Fruit fly (Drosophila melanogaster) whole organism, embryonic: ENCODE results near the gene JMJD4.

Source experiments
- Antp ChIP-seq: fragments of 200-800 bp; sonication (Bioruptor generic); optimal IDR thresholded peaks from 3 replicates; lab custom pipeline; 2016; ENCODE audit warnings: missing biosample characterization, missing genetic modification characterization
- BtbVII ChIP-seq: fragments of 200-800 bp; sonication (Bioruptor generic); optimal IDR thresholded peaks from 3 replicates; lab custom pipeline; 2017; ENCODE audit warnings: missing biosample characterization, mild to moderate bottlenecking, missing genetic modification characterization
- CG10209 ChIP-seq: fragments of 200-800 bp; sonication (Bioruptor generic); optimal IDR thresholded peaks from 3 replicates; lab custom pipeline; 2017; ENCODE audit warnings: missing biosample characterization, mild to moderate bottlenecking, missing genetic modification characterization, missing genetic modification reagents
- CG10267 ChIP-seq: fragments of 200-800 bp; sonication (Bioruptor generic); optimal IDR thresholded peaks from 2 replicates; lab custom pipeline; 2018; ENCODE audit warnings: missing biosample characterization, mild to moderate bottlenecking, missing genetic modification characterization, moderate library complexity
- CG11398 ChIP-seq: fragments of 200-800 bp; sonication (Bioruptor generic); optimal IDR thresholded peaks from 2 replicates; lab custom pipeline; 2016; ENCODE audit warnings: missing biosample characterization, missing genetic modification characterization
- CG12391 ChIP-seq: fragments of 200-800 bp; sonication (Bioruptor generic); optimal IDR thresholded peaks from 3 replicates; lab custom pipeline; 2018; ENCODE audit warnings: missing biosample characterization, mild to moderate bottlenecking, missing genetic modification characterization, moderate library complexity
- CG1529 ChIP-seq: fragments of 200-800 bp; sonication (Bioruptor generic); optimal IDR thresholded peaks from 3 replicates; lab custom pipeline; 2018; ENCODE audit warnings: missing biosample characterization, missing genetic modification characterization
- CG16779 ChIP-seq: fragments of 200-800 bp; sonication (Bioruptor generic); IDR thresholded peaks from 2 replicates; pipeline ENCODE4 v1.3.6; 2022; ENCODE audit warnings: missing biosample characterization, missing genetic modification characterization
- CG16815 ChIP-seq: fragments of 200-800 bp; sonication (Bioruptor generic); optimal IDR thresholded peaks from 3 replicates; lab custom pipeline; 2017; ENCODE audit warnings: missing biosample characterization, mild to moderate bottlenecking, missing genetic modification characterization
- CG17359 ChIP-seq: fragments of 200-800 bp; sonication (Bioruptor generic); optimal IDR thresholded peaks from 3 replicates; lab custom pipeline; 2018; ENCODE audit warnings: missing biosample characterization, mild to moderate bottlenecking, missing genetic modification characterization, moderate library complexity
- CG17361 ChIP-seq: fragments of 200-800 bp; sonication (Bioruptor generic); IDR thresholded peaks from 3 replicates; pipeline ENCODE4 v1.3.6; 2022; ENCODE audit warnings: missing biosample characterization, missing genetic modification characterization
- CG17568 ChIP-seq: fragments of 200-800 bp; sonication (Bioruptor generic); optimal IDR thresholded peaks from 2 replicates; lab custom pipeline; 2018; ENCODE audit warnings: missing biosample characterization, mild to moderate bottlenecking, missing genetic modification characterization, moderate library complexity
- CG2116 ChIP-seq: fragments of 200-800 bp; sonication (Bioruptor generic); optimal IDR thresholded peaks from 3 replicates; lab custom pipeline; 2018; ENCODE audit warnings: missing biosample characterization, mild to moderate bottlenecking, missing genetic modification characterization
- CG2120 ChIP-seq: fragments of 200-800 bp; sonication (Bioruptor generic); optimal IDR thresholded peaks from 3 replicates; lab custom pipeline; 2016; ENCODE audit warnings: missing biosample characterization, missing genetic modification characterization
- CG30431 ChIP-seq: fragments of 200-800 bp; sonication (Bioruptor generic); optimal IDR thresholded peaks from 2 replicates; lab custom pipeline; 2017; ENCODE audit warnings: missing biosample characterization, missing genetic modification characterization
- CG4707 ChIP-seq: fragments of 200-800 bp; sonication (Bioruptor generic); optimal IDR thresholded peaks from 2 replicates; lab custom pipeline; 2018; ENCODE audit warnings: missing biosample characterization, mild to moderate bottlenecking, missing genetic modification characterization, moderate library complexity
- CG6813 ChIP-seq: fragments of 200-800 bp; sonication (Bioruptor generic); optimal IDR thresholded peaks from 2 replicates; lab custom pipeline; 2017; ENCODE audit warnings: missing biosample characterization, missing genetic modification characterization, mild to moderate bottlenecking, moderate library complexity, missing genetic modification reagents
- CG7372 ChIP-seq: fragments of 200-800 bp; sonication (Bioruptor generic); IDR thresholded peaks from 2 replicates; pipeline ENCODE4 v1.3.6; 2022; ENCODE audit warnings: missing biosample characterization, missing genetic modification characterization
- D19B ChIP-seq: fragments of 200-800 bp; sonication (Bioruptor generic); optimal IDR thresholded peaks from 2 replicates; lab custom pipeline; 2017; ENCODE audit warnings: missing biosample characterization, mild to moderate bottlenecking, missing genetic modification characterization
- Dip2 ChIP-seq: fragments of 200-800 bp; sonication (Bioruptor generic); IDR thresholded peaks from 2 replicates; pipeline ENCODE4 v1.3.6; 2022; ENCODE audit warnings: missing biosample characterization, missing genetic modification characterization
- Ets97D ChIP-seq: fragments of 200-800 bp; sonication (Bioruptor generic); optimal IDR thresholded peaks from 3 replicates; lab custom pipeline; 2016; ENCODE audit warnings: missing biosample characterization, missing genetic modification characterization
- GATAe ChIP-seq: fragments of 200-800 bp; sonication (Bioruptor generic); conservative IDR thresholded peaks from 2 replicates; pipeline ENCODE4 v1.3.6; 2022; ENCODE audit warnings: missing biosample characterization, missing genetic modification characterization
- Hr39 ChIP-seq: fragments of >200 bp; optimal IDR thresholded peaks from 2 replicates; lab custom pipeline; 2017
- Hr51 ChIP-seq, 2 experiments: fragments of 200-800 bp; sonication (Bioruptor generic); optimal IDR thresholded peaks; 2 replicates in 1 of 2; 3 replicates in 1 of 2; lab custom pipeline; 2016 to 2018; ENCODE audit warnings: missing biosample characterization in 2 of 2, missing genetic modification characterization in 2 of 2, mild to moderate bottlenecking in 1 of 2, moderate library complexity in 1 of 2
- Lhr ChIP-seq: fragments of 200-800 bp; sonication (Bioruptor generic); optimal IDR thresholded peaks from 3 replicates; lab custom pipeline; 2017; ENCODE audit warnings: mild to moderate bottlenecking, missing biosample characterization, missing genetic modification reagents, missing genetic modification characterization
- MBD-R2 ChIP-seq: fragments of 200-800 bp; sonication (Bioruptor generic); IDR thresholded peaks from 2 replicates; pipeline ENCODE4 v1.3.6; 2022; ENCODE audit warnings: missing biosample characterization, missing genetic modification characterization
- MESR4 ChIP-seq: fragments of 200-800 bp; sonication (Bioruptor generic); optimal IDR thresholded peaks from 2 replicates; lab custom pipeline; 2018; ENCODE audit warnings: missing biosample characterization, mild to moderate bottlenecking, missing genetic modification characterization, moderate library complexity
- Med ChIP-seq: fragments of 200-800 bp; sonication (Bioruptor generic); peaks from one replicate; lab custom pipeline; 2016; ENCODE audit warnings: missing biosample characterization, missing genetic modification characterization, mild to moderate bottlenecking, inconsistent platforms, moderate library complexity
- Nf-YB ChIP-seq: fragments of 200-800 bp; sonication (Bioruptor generic); optimal IDR thresholded peaks from 3 replicates; lab custom pipeline; 2019; ENCODE audit warnings: missing biosample characterization, mild to moderate bottlenecking, missing genetic modification characterization, moderate library complexity
- ac ChIP-seq: fragments of 200-800 bp; sonication (Bioruptor generic); optimal IDR thresholded peaks from 3 replicates; lab custom pipeline; 2017; ENCODE audit warnings: missing biosample characterization, mild to moderate bottlenecking, missing genetic modification characterization
- dmrt99B ChIP-seq: fragments of 200-800 bp; sonication (Bioruptor generic); optimal IDR thresholded peaks from 2 replicates; lab custom pipeline; 2018; ENCODE audit warnings: missing biosample characterization, mild to moderate bottlenecking, missing genetic modification characterization, moderate library complexity
- ewg ChIP-seq: fragments of 200-800 bp; sonication (Bioruptor generic); optimal IDR thresholded peaks from 3 replicates; lab custom pipeline; 2017; ENCODE audit warnings: mild to moderate bottlenecking, missing biosample characterization, missing genetic modification reagents, missing genetic modification characterization
- gce ChIP-seq: fragments of 200-800 bp; sonication (Bioruptor generic); IDR thresholded peaks from 3 replicates; pipeline ENCODE4 v1.3.6; 2022; ENCODE audit warnings: missing biosample characterization, missing genetic modification characterization
- gsb-n ChIP-seq: fragments of 200-800 bp; sonication (Bioruptor generic); optimal IDR thresholded peaks from 3 replicates; lab custom pipeline; 2018; ENCODE audit warnings: missing biosample characterization, mild to moderate bottlenecking, missing genetic modification characterization
- knrl ChIP-seq: fragments of 200-800 bp; sonication (Bioruptor generic); IDR thresholded peaks from 3 replicates; pipeline ENCODE4 v1.3.6; 2022; ENCODE audit warnings: missing biosample characterization, missing genetic modification characterization; ENCODE audit not compliant: partially characterized antibody
- mld ChIP-seq: fragments of 200-800 bp; sonication (Bioruptor generic); IDR thresholded peaks from 3 replicates; pipeline ENCODE4 v1.3.6; 2022; ENCODE audit warnings: missing biosample characterization, missing genetic modification characterization; ENCODE audit not compliant: partially characterized antibody
- oc ChIP-seq: fragments of 200-800 bp; sonication (Bioruptor generic); optimal IDR thresholded peaks from 2 replicates; lab custom pipeline; 2018; ENCODE audit warnings: missing biosample characterization, mild to moderate bottlenecking, missing genetic modification characterization, moderate library complexity
- odd ChIP-seq: fragments of 200-800 bp; sonication (Bioruptor generic); optimal IDR thresholded peaks from 2 replicates; lab custom pipeline; 2017; ENCODE audit warnings: missing biosample characterization, mild to moderate bottlenecking, missing genetic modification characterization
- pfk ChIP-seq: fragments of 200-800 bp; sonication (Bioruptor generic); optimal IDR thresholded peaks from 2 replicates; lab custom pipeline; 2018; ENCODE audit warnings: missing biosample characterization, mild to moderate bottlenecking, missing genetic modification characterization, moderate library complexity
- pzg ChIP-seq: fragments of 200-800 bp; sonication (Bioruptor generic); optimal IDR thresholded peaks from 3 replicates; lab custom pipeline; 2018; ENCODE audit warnings: missing biosample characterization, mild to moderate bottlenecking, missing genetic modification characterization, moderate library complexity
- sens-2 ChIP-seq: fragments of 200-800 bp; sonication (Bioruptor generic); IDR thresholded peaks from 2 replicates; pipeline ENCODE4 v1.3.6; 2022; ENCODE audit warnings: missing biosample characterization, missing genetic modification characterization
- seq ChIP-seq: fragments of 200-800 bp; sonication (Bioruptor generic); IDR thresholded peaks from 2 replicates; pipeline ENCODE4 v1.3.6; 2022; ENCODE audit warnings: missing biosample characterization, missing genetic modification characterization
- slbo ChIP-seq: fragments of 200-800 bp; sonication (Bioruptor generic); IDR thresholded peaks from 2 replicates; pipeline ENCODE4 v1.3.6; 2022; ENCODE audit warnings: missing biosample characterization, missing genetic modification characterization
- slp2 ChIP-seq: fragments of 200-800 bp; sonication (Bioruptor generic); optimal IDR thresholded peaks from 2 replicates; lab custom pipeline; 2016; ENCODE audit warnings: missing biosample characterization, missing genetic modification characterization
- unc-4 ChIP-seq: fragments of 200-800 bp; sonication (Bioruptor generic); IDR thresholded peaks from 2 replicates; pipeline ENCODE4 v1.3.6; 2022; ENCODE audit warnings: missing biosample characterization, missing genetic modification characterization; ENCODE audit not compliant: partially characterized antibody
- unpg ChIP-seq: fragments of 200-800 bp; sonication (Bioruptor generic); optimal IDR thresholded peaks from 3 replicates; lab custom pipeline; 2018; ENCODE audit warnings: missing biosample characterization, mild to moderate bottlenecking, missing genetic modification characterization, moderate library complexity
- usp ChIP-seq: fragments of >200 bp; optimal IDR thresholded peaks from 2 replicates; lab custom pipeline; 2017; ENCODE audit warnings: missing biosample characterization, missing genetic modification characterization
- wor ChIP-seq: fragments of 200-800 bp; sonication (Bioruptor generic); IDR thresholded peaks from 2 replicates; pipeline ENCODE4 v1.3.6; 2022; ENCODE audit warnings: missing biosample characterization, missing genetic modification characterization

The JMJD4 gene

DNA sequence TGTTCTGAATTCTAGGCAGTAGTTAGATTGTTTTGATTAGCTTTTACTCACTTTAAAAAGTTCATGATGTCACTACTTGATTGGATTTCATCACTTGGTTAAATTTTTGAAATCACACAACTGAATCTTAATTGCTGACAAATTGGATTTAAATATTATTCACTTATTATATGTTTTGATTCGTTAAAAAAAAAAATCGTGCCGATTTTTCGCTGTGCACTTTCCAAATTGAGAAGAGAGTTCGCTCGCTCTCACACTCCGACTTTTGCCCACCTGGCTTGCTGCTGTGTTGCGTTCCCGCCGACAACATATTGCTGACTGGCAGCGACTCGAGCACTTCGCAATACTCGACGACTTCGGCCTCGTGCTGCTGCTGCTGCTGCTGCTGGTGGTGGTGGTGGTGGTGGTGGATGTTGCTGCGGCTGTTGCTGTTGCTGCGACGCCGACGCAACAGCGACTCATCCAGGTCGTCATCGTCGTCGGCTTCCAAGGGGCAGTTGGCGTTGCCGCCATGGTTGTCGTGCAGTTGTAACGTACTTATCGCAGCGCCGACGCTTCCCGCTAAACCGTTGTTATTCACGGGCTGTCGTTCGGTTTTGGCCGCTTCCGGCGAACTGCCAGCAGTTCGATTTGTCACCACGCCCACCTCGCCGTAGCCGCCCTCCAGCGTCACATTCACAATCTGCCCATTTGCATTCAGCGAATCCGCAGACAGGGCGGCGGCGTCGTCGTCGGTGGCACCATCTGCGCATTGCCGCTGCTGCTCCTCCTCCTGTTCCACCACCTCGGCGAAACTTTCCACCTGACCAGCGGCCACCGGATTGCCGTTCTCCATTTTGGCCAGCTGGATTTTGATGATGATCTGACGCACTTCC is 17.4 kb downstream of the JMJD4 start (continued):
- TF ChIP-seq pfk (GFP tag; lab: Kevin White, UChicago) = no peak
- TF ChIP-seq BtbVII (GFP tag; lab: Kevin White, UChicago) = peak; percentile 66
- no peak for TF ChIP-seq pzg
- peak; percentile 3 for TF ChIP-seq Antp
- TF ChIP-seq CG17359 = peak; percentile 75
- TF ChIP-seq D19B (GFP tag; lab: Kevin White, UChicago) = peak; percentile 38
- no peak for TF ChIP-seq unc-4 (GFP tag; lab: Robert Waterston, UW)
- peak; percentile 81 for TF ChIP-seq dmrt99B (tag; lab: Kevin White, UChicago)
- TF ChIP-seq unpg (GFP tag; lab: Kevin White, UChicago) = peak; percentile 70
- TF ChIP-seq gce = peak; percentile 69; the same call in 2 of the 3 replicates
- TF ChIP-seq CG17568 (GFP tag; lab: Kevin White, UChicago) = peak; percentile 59
- peak; percentile 65 for TF ChIP-seq CG10267
- TF ChIP-seq MESR4 (GFP tag; lab: Kevin White, UChicago) = peak; percentile 12
- TF ChIP-seq seq (GFP tag; lab: Robert Waterston, UW) = peak; percentile 36; the same call in 1 of the 2 replicates
- peak; percentile 26 for TF ChIP-seq CG16815 (GFP tag; lab: Kevin White, UChicago)
- peak; percentile 71 for TF ChIP-seq slbo (GFP tag; lab: Robert Waterston, UW)
- TF ChIP-seq CG4707 (GFP tag; lab: Kevin White, UChicago) = no peak
- TF ChIP-seq sens-2 (GFP tag; lab: Robert Waterston, UW) = no peak
- peak in 1 of 2 experiments; percentile 78 for TF ChIP-seq Hr51 (GFP tag; optimal IDR thresholded peaks at IDR 0.05; lab: Kevin White, UChicago)
- peak; percentile 14 for TF ChIP-seq ac (GFP tag; lab: Kevin White, UChicago)
- TF ChIP-seq mld (GFP tag; lab: Robert Waterston, UW) = no peak
- no peak for TF ChIP-seq Lhr (GFP tag; lab: Kevin White, UChicago)
- TF ChIP-seq Ets97D = peak; percentile 10
- peak; percentile 73 for TF ChIP-seq CG12391 (tag; lab: Kevin White, UChicago)
- no peak for TF ChIP-seq Dip2 (GFP tag; lab: Robert Waterston, UW)
- TF ChIP-seq Hr39 (lab: Kevin White, UChicago) = no peak
- TF ChIP-seq CG1529 (GFP tag; lab: Kevin White, UChicago) = peak; percentile 57
- TF ChIP-seq CG6813 (GFP tag; lab: Kevin White, UChicago) = peak; percentile 56
- TF ChIP-seq CG2120 (GFP tag; lab: Kevin White, UChicago) = peak; percentile 78
- peak; percentile 31 for TF ChIP-seq slp2 (GFP tag; lab: Kevin White, UChicago)
- TF ChIP-seq knrl = no peak
- TF ChIP-seq wor (GFP tag; lab: Robert Waterston, UW) = 0 out of 2 replicates have a peak, but pooled peaks have one; percentile 16
- TF ChIP-seq MBD-R2 (GFP tag; lab: Robert Waterston, UW) = peak; percentile 23; the same call in 1 of the 2 replicates
- TF ChIP-seq CG2116 (GFP tag; lab: Kevin White, UChicago) = no peak
- TF ChIP-seq CG17361 (GFP tag; lab: Robert Waterston, UW) = peak; percentile 83
- TF ChIP-seq CG11398 (GFP tag; lab: Kevin White, UChicago) = peak; percentile 34
- 0 out of 2 replicates have a peak, but pooled peaks have one; percentile 15 for TF ChIP-seq CG7372
- peak; percentile 20 for TF ChIP-seq Nf-YB (GFP tag; lab: Kevin White, UChicago)
- peak; percentile 15; the same call in 1 of the 2 replicates for TF ChIP-seq CG16779
- TF ChIP-seq usp (GFP tag; lab: Kevin White, UChicago) = no peak
- TF ChIP-seq CG30431 (GFP tag; lab: Kevin White, UChicago) = no peak
- TF ChIP-seq gsb-n (tag; lab: Kevin White, UChicago) = peak; percentile 36
- TF ChIP-seq ewg (GFP tag; lab: Kevin White, UChicago) = peak; percentile 50
- no peak for TF ChIP-seq GATAe (GFP tag; lab: Robert Waterston, UW)
- peak; percentile 11 for TF ChIP-seq oc (tag; lab: Kevin White, UChicago)
- peak; percentile 84 for TF ChIP-seq Med (GFP tag; lab: Kevin White, UChicago)
- peak; percentile 62 for TF ChIP-seq CG10209 (GFP tag; lab: Kevin White, UChicago)
- TF ChIP-seq odd (GFP tag; lab: Kevin White, UChicago) = peak; percentile 49
